Worm (Caenorhabditis elegans) whole organism, L1 larva: ENCODE measurements around the gene VW02B12L.2.

Source experiments
- blmp-1 ChIP-seq: fragments of 150-350 bp; optimal IDR thresholded peaks from 2 replicates; lab custom pipeline; 2014; ENCODE audit warnings: missing biosample characterization, missing genetic modification characterization
- fkh-10 ChIP-seq: sonication (generic microtip); optimal IDR thresholded peaks from 2 replicates; lab custom pipeline; 2017; ENCODE audit warnings: missing biosample characterization, missing genetic modification reagents, missing genetic modification characterization
- jun-1 ChIP-seq: fragments of 150-350 bp; optimal IDR thresholded peaks from 2 replicates; lab custom pipeline; 2014; ENCODE audit warnings: missing biosample characterization, missing genetic modification reagents, missing genetic modification characterization
- lin-39 ChIP-seq: fragments of 150-350 bp; optimal IDR thresholded peaks from 2 replicates; lab custom pipeline; 2014; ENCODE audit warnings: missing biosample characterization, missing genetic modification reagents, missing genetic modification characterization
- mdl-1 ChIP-seq, 2 experiments: fragments of 150-350 bp; optimal IDR thresholded peaks; 2 replicates each; lab custom pipeline; 2014 to 2017; ENCODE audit warnings: missing biosample characterization in 2 of 2, missing genetic modification characterization in 2 of 2, inconsistent platforms in 1 of 2
- nhr-237 ChIP-seq: fragments of 150-350 bp; optimal IDR thresholded peaks from 2 replicates; lab custom pipeline; 2014; ENCODE audit warnings: missing biosample characterization, missing genetic modification characterization
- nhr-71 ChIP-seq: sonication (generic microtip); optimal IDR thresholded peaks from 2 replicates; lab custom pipeline; 2016; ENCODE audit warnings: mild to moderate bottlenecking, missing genetic modification characterization, moderate library complexity, missing compliant biosample characterization
- skn-1 ChIP-seq: fragments of 150-350 bp; optimal IDR thresholded peaks from 2 replicates; lab custom pipeline; 2014; ENCODE audit warnings: missing biosample characterization, missing genetic modification characterization

DNA sequence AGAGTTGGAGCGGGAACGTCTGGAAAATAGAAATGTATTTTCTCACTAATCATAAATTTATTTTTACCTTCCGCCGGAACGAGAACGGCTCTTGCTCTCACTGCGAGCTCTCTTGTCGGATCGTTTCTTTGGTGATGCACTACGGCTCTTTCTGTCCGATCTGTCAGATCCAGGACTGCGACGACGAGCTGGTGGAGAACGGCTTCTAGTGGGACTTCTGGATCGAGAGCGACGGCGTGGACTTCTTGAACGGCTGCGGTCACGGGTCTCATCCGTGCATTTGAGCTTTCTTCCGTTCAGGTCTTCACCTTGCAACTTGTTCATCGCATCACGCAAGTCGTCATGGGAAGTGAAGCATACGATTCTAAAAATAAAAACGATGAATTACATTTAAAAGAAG, 11.6 kb upstream of the VW02B12L.2 start:
- TF ChIP-seq blmp-1 (tag; lab: Kevin White, UChicago) (no peak), nhr-237 (tag; lab: Kevin White, UChicago) (no peak), skn-1 (tag; lab: Kevin White, UChicago) (no peak), lin-39 (tag; lab: Kevin White, UChicago) (no peak), jun-1 (no peak), fkh-10 (GFP tag; lab: Kevin White, UChicago) (no peak), mdl-1 (tag; optimal IDR thresholded peaks at IDR 0.05; lab: Kevin White, UChicago) (no peak), nhr-71 (tag; lab: Kevin White, UChicago) (no peak)
